Worm (Caenorhabditis elegans): ENCODE data around the gene F13E9.15.
A peak's percentile ranks its signal among the peaks of the same experiment; 100 is the strongest.

DNA sequence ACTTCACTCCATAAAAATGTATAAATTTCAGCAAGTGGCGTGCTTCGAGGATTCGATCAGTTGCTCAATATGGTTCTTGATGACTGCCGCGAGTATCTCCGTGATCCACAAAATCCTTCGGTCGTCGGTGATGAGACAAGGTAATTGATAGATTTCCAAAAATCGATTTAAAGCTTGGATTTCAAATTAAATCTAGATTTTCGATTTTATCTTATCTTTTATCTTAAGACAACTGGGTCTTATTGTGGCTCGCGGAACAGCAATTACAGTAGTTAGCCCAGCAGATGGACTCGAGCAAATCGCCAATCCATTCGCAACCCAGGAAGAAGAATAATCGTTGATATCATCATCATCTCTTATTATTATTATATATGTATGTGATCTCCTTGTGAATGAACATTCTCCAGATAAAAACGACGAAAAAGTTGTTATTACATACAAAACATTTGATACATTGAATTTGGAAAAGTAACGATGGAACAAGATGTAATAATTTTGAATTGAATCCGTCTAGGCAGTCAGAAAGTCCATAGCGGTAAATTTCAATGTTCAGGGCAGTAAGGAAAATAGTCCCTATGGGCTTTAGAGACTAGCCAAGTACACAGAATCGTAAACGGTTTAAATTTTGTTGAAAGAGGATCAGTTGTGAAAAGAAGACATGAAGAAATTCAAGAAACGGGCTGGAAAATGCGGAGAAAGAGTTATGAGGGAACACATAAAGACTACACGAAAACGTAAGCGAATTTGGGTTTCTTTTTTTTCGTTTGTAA is 44.3 kb upstream of the F13E9.15 start:
- TF ChIP-seq T22C8.4 (GFP tag; IDR thresholded peaks at IDR 0.05) (no peak), flt-1 (GFP tag; IDR thresholded peaks at IDR 0.05) (0 out of 2 replicates have a peak, but pooled peaks have one; percentile 17), tab-1 (GFP tag; IDR thresholded peaks at IDR 0.05) (no peak), klf-2 (GFP tag; conservative IDR thresholded peaks at IDR 0.05) (no peak), cog-1 (tag; optimal IDR thresholded peaks at IDR 0.05) (no peak), ref-1 (GFP tag; conservative IDR thresholded peaks at IDR 0.05) (no peak), med-1 (GFP tag; optimal IDR thresholded peaks at IDR 0.05; ENCODE audit: insufficient read depth) (no peak), ztf-29 (GFP tag; IDR thresholded peaks at IDR 0.05) (no peak)

All from whole organism, midembryonic.